Fruit fly (Drosophila melanogaster): ENCODE data around the gene CG3961.
A peak's percentile ranks its signal among the peaks of the same experiment; 100 is the strongest.

Gene CG3961

DNA sequence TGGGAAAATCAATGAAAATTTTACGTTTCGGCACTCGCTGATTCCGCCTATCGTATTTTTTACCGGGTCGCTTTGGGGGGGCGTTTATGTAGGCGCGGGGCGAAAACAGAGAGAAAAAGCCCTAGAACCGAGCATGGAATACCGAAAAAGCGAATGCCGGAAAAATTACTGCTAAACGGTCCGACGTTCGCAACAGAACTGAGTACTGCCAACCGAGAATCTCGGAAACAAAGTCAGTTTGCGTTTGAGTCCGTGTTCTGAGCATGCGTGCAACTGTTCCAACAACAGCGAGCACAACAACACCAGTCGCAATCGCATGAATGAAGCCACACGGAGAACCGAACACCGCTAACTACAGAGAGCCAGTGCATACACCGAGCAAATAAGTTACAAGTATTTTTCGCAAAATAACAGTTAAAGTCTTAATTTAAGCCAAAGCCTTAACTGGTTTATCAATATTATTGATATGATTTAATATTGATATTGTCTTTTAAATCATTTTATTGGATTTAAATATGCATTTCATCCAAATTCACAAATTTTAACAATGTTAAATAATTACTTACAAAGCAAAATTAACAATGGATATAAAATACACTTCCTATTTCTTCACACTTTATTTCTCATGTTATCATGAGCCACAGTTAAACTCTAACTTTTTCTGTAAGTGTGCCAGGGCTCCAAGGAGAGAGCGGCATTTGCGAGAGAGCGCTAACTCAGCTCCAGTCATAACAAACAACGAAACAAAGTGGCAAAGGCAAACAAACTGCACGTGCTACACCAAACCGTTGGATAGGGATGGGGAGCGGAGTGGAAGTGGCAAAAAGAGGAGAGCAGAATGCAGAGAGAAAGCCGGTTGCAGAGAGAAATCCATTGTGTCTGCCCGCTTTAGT is at the start of gene CG3961 (continued):
- TF ChIP-seq dpn (GFP tag; optimal IDR thresholded peaks at IDR 0.05), result peak; percentile 88 to 97
- TF ChIP-seq CG2202 (tag; optimal IDR thresholded peaks at IDR 0.05), result peak; percentile 98
- peak; percentile 31 for TF ChIP-seq MESR4 (GFP tag; optimal IDR thresholded peaks at IDR 0.05)
- peak; percentile 93 for TF ChIP-seq CG13123 (GFP tag; optimal IDR thresholded peaks at IDR 0.05)
- TF ChIP-seq CG11093 (GFP tag; IDR thresholded peaks at IDR 0.05), result peak; percentile 92
- TF ChIP-seq MBD-R2 (GFP tag; IDR thresholded peaks at IDR 0.05), result peak; percentile 44; the same call in 1 of the 2 replicates
- peak; percentile 93 for TF ChIP-seq fd3F (GFP tag; optimal IDR thresholded peaks at IDR 0.05)
- TF ChIP-seq cg (GFP tag; optimal IDR thresholded peaks at IDR 0.05), result no peak
- peak; percentile 75 for TF ChIP-seq schlank (tag; optimal IDR thresholded peaks at IDR 0.05)
- peak; percentile 97 for TF ChIP-seq cwo (GFP tag; optimal IDR thresholded peaks at IDR 0.05)
- TF ChIP-seq Dp (GFP tag; optimal IDR thresholded peaks at IDR 0.05), result peak; percentile 20
- no peak for TF ChIP-seq ftz-f1 (GFP tag; optimal IDR thresholded peaks at IDR 0.05)
- peak; percentile 78 for TF ChIP-seq CG13624 (GFP tag; optimal IDR thresholded peaks at IDR 0.05)
- peak; percentile 88 to 89 for TF ChIP-seq Pdp1 (GFP tag; optimal IDR thresholded peaks at IDR 0.05)
- TF ChIP-seq CG18619 (GFP tag; optimal IDR thresholded peaks at IDR 0.05), result peak; percentile 98
- TF ChIP-seq CG7963 (GFP tag; IDR thresholded peaks at IDR 0.05; ENCODE audit: partially characterized antibody), result no peak
- TF ChIP-seq CG11695 (GFP tag; IDR thresholded peaks at IDR 0.05), result peak; percentile 97
- TF ChIP-seq BtbVII (GFP tag; optimal IDR thresholded peaks at IDR 0.05), result peak; percentile 93
- peak; percentile 96 for TF ChIP-seq twi (tag; optimal IDR thresholded peaks at IDR 0.05)
- TF ChIP-seq Vsx1 (GFP tag; optimal IDR thresholded peaks at IDR 0.05), result peak; percentile 94
- TF ChIP-seq CG15601 (tag; optimal IDR thresholded peaks at IDR 0.05), result peak; percentile 98
- TF ChIP-seq CG6254 (GFP tag; optimal IDR thresholded peaks at IDR 0.05), result peak; percentile 96
- no peak for TF ChIP-seq Poxn (GFP tag; IDR thresholded peaks at IDR 0.05)
- peak; percentile 71 for TF ChIP-seq CG10565 (GFP tag; optimal IDR thresholded peaks at IDR 0.05)
- TF ChIP-seq pum (GFP tag; optimal IDR thresholded peaks at IDR 0.05), result peak; percentile 87
- peak; percentile 97 for TF ChIP-seq lab (GFP tag; optimal IDR thresholded peaks at IDR 0.05)
- peak; percentile 79 for TF ChIP-seq gcm2 (GFP tag; optimal IDR thresholded peaks at IDR 0.05)
- peak; percentile 94 for TF ChIP-seq row (GFP tag; IDR thresholded peaks at IDR 0.05)
- TF ChIP-seq tx (GFP tag; optimal IDR thresholded peaks at IDR 0.05), result peak; percentile 59
- peak; percentile 13 for TF ChIP-seq abd-A (tag; optimal IDR thresholded peaks at IDR 0.05)
- TF ChIP-seq CG32767 (GFP tag; IDR thresholded peaks at IDR 0.05), result peak; percentile 94
- TF ChIP-seq nom (GFP tag; optimal IDR thresholded peaks at IDR 0.05), result peak; percentile 97
- peak; percentile 98 for TF ChIP-seq az2 (GFP tag; optimal IDR thresholded peaks at IDR 0.05)
- peak; percentile 85 to 94 for TF ChIP-seq chif (GFP tag; optimal IDR thresholded peaks at IDR 0.05)
- TF ChIP-seq Aef1 (GFP tag; IDR thresholded peaks at IDR 0.05), result peak; percentile 84
- TF ChIP-seq CG18011 (GFP tag; optimal IDR thresholded peaks at IDR 0.05), result peak; percentile 82
- TF ChIP-seq pfk (GFP tag; optimal IDR thresholded peaks at IDR 0.05), result no peak
- TF ChIP-seq Hmx (GFP tag; optimal IDR thresholded peaks at IDR 0.05), result peak; percentile 77
- TF ChIP-seq CG8765 (GFP tag; IDR thresholded peaks at IDR 0.05), result peak; percentile 45; the same call in 1 of the 2 replicates
- no peak for TF ChIP-seq fru (optimal IDR thresholded peaks at IDR 0.05)
- peak; percentile 93 for TF ChIP-seq CG5180 (GFP tag; optimal IDR thresholded peaks at IDR 0.05)
- TF ChIP-seq prd (optimal IDR thresholded peaks at IDR 0.05), result no peak
- peak; percentile 94 for TF ChIP-seq prd (GFP tag; IDR thresholded peaks at IDR 0.05)
- TF ChIP-seq Tbp (GFP tag; optimal IDR thresholded peaks at IDR 0.05), result no peak
- TF ChIP-seq stwl (tag; optimal IDR thresholded peaks at IDR 0.05), result peak; percentile 43
- peak; percentile 71 for TF ChIP-seq Ravus (GFP tag; IDR thresholded peaks at IDR 0.05)
- peak; percentile 94 for TF ChIP-seq ttk (GFP tag; IDR thresholded peaks at IDR 0.05)
- peak; percentile 85 for TF ChIP-seq grn (GFP tag; optimal IDR thresholded peaks at IDR 0.05)

All from whole organism, embryonic.